Worm (Caenorhabditis elegans): ENCODE data around the gene hlh-10.

- TF ChIP-seq W03F9.2 (tag; optimal IDR thresholded peaks at IDR 0.05) (no peak), him-1 (tag; optimal IDR thresholded peaks at IDR 0.05) (no peak)
These were observed 10.2 kb downstream of the hlh-10 start for ce11 chrV:9271835-9272234.

Measured in whole organism, L4/young adult.